Worm (Caenorhabditis elegans) whole organism, mixed stage, embryonic: ENCODE results near the gene F31E9.6.

ENCODE experiments used
- bed-3 ChIP-seq: fragments of 200-800 bp; sonication (Bioruptor generic); optimal IDR thresholded peaks from 3 replicates; lab custom pipeline; 2018; ENCODE audit warnings: mild to moderate bottlenecking, missing genetic modification characterization, moderate library complexity, missing compliant biosample characterization
- ceh-39 ChIP-seq: fragments of 150-350 bp; optimal IDR thresholded peaks from 2 replicates; lab custom pipeline; 2014; ENCODE audit warnings: missing biosample characterization, missing genetic modification characterization
- ces-1 ChIP-seq: fragments of 150-350 bp; optimal IDR thresholded peaks from 2 replicates; lab custom pipeline; 2014; ENCODE audit warnings: missing biosample characterization, missing genetic modification reagents, missing genetic modification characterization
- drap-1 ChIP-seq: fragments of 200-800 bp; sonication (Bioruptor generic); optimal IDR thresholded peaks from 3 replicates; lab custom pipeline; 2018; ENCODE audit warnings: mild to moderate bottlenecking, missing genetic modification characterization, missing compliant biosample characterization
- elt-1 ChIP-seq: sonication (generic microtip); optimal IDR thresholded peaks from 2 replicates; lab custom pipeline; 2017; ENCODE audit warnings: missing genetic modification characterization, mild to moderate bottlenecking, missing compliant biosample characterization, antibody characterized with exemption, moderate library complexity, borderline replicate concordance; ENCODE audit not compliant: insufficient read depth
- lin-13 ChIP-seq: fragments of 150-350 bp; optimal IDR thresholded peaks from 2 replicates; lab custom pipeline; 2014; ENCODE audit warnings: missing biosample characterization, missing genetic modification characterization
- mab-5 ChIP-seq: fragments of 150-350 bp; optimal IDR thresholded peaks from 2 replicates; lab custom pipeline; 2014; ENCODE audit warnings: missing biosample characterization, missing genetic modification characterization
- nhr-76 ChIP-seq: sonication (generic microtip); optimal IDR thresholded peaks from 2 replicates; lab custom pipeline; 2017; ENCODE audit warnings: missing biosample characterization, missing genetic modification characterization
- sem-2 ChIP-seq: fragments of 200-800 bp; sonication (Bioruptor generic); optimal IDR thresholded peaks from 2 replicates; lab custom pipeline; 2018; ENCODE audit warnings: mild to moderate bottlenecking, missing genetic modification characterization, missing compliant biosample characterization
- snpc-4 ChIP-seq: fragments of 150-350 bp; optimal IDR thresholded peaks from 2 replicates; lab custom pipeline; 2014; ENCODE audit warnings: missing biosample characterization, missing genetic modification characterization
- unc-39 ChIP-seq: fragments of 150-350 bp; optimal IDR thresholded peaks from 2 replicates; lab custom pipeline; 2014; ENCODE audit warnings: missing biosample characterization, missing genetic modification characterization
- ztf-11 ChIP-seq: fragments of 150-350 bp; optimal IDR thresholded peaks from 2 replicates; lab custom pipeline; 2014; ENCODE audit warnings: missing biosample characterization, missing genetic modification characterization

DNA sequence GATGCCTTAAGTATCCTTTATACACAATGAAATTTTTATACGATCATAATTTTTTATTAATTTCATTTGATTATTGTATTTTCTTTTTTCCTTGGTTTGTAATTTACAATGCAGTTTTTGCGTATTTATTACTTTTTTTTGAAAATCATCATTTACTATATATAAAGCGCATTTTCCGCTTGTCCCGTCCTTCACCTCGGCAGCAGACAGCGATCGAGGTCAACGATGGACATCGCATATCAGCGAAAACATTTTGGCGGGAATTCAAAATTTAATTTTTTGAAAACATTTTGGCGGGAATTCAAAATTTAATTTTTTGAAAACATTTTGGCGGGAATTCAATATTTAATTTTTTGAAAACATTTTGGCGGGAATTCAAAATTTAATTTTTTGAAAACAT, 7.0 kb downstream of the F31E9.6 start:
- TF ChIP-seq bed-3 (GFP tag; lab: Kevin White, UChicago) (no peak), ztf-11 (tag; lab: Kevin White, UChicago) (no peak), elt-1 (tag; lab: Kevin White, UChicago) (no peak), drap-1 (GFP tag; lab: Kevin White, UChicago) (no peak), mab-5 (tag; lab: Kevin White, UChicago) (no peak), unc-39 (tag; lab: Kevin White, UChicago) (no peak), nhr-76 (tag; lab: Kevin White, UChicago) (no peak), sem-2 (GFP tag; lab: Kevin White, UChicago) (no peak), lin-13 (tag; lab: Kevin White, UChicago) (no peak), ceh-39 (tag; lab: Kevin White, UChicago) (no peak), snpc-4 (tag; lab: Kevin White, UChicago) (no peak), ces-1 (no peak)
